Worm (Caenorhabditis elegans): ENCODE data around the gene F13A2.10.
"Not testable (repeated sequence)": the region's sequence is repeated elsewhere in the genome, so short reads cannot be mapped to it uniquely, and the experiment has no call there.

F13A2.10 gene

ce11 chrV:4339479-4339878, 46.6 kb downstream of the F13A2.10 start:
- TF ChIP-seq nhr-77 (tag; optimal IDR thresholded peaks at IDR 0.05), result no peak
- TF ChIP-seq lsy-2 (tag; optimal IDR thresholded peaks at IDR 0.05), result peak in 1 of 2 experiments; percentile 2
- TF ChIP-seq ztf-11 (tag; optimal IDR thresholded peaks at IDR 0.05), result no peak
- TF ChIP-seq elt-2 (tag; optimal IDR thresholded peaks at IDR 0.05), result no peak
- peak; percentile 12 for TF ChIP-seq nhr-47 (tag; optimal IDR thresholded peaks at IDR 0.05)
- TF ChIP-seq efl-1 (optimal IDR thresholded peaks at IDR 0.05), result peak; percentile 81 to 86
- peak; percentile 85 to 98 for TF ChIP-seq efl-1 (GFP tag; optimal IDR thresholded peaks at IDR 0.05 in 1 of 2)
- TF ChIP-seq skn-1 (tag; optimal IDR thresholded peaks at IDR 0.05), result no peak
- no peak for TF ChIP-seq jun-1 (tag; optimal IDR thresholded peaks at IDR 0.05)
- TF ChIP-seq lin-35 (GFP tag; optimal IDR thresholded peaks at IDR 0.05), result peak; percentile 60 to 68
- TF ChIP-seq ceh-88 (GFP tag; IDR thresholded peaks at IDR 0.05), result no peak
- no peak for TF ChIP-seq alr-1 (tag; optimal IDR thresholded peaks at IDR 0.05; ENCODE audit: borderline replicate concordance)
- TF ChIP-seq mep-1 (tag; optimal IDR thresholded peaks at IDR 0.05), result no peak
- no peak for TF ChIP-seq zip-4 (GFP tag; optimal IDR thresholded peaks at IDR 0.05)
- TF ChIP-seq vab-15 (tag; optimal IDR thresholded peaks at IDR 0.05), result no peak
- no peak for TF ChIP-seq ceh-63 (GFP tag; optimal IDR thresholded peaks at IDR 0.05)
- no peak for TF ChIP-seq pqm-1 (tag; optimal IDR thresholded peaks at IDR 0.05)
- no peak for TF ChIP-seq nhr-84 (tag; optimal IDR thresholded peaks at IDR 0.05)
- TF ChIP-seq sptf-1 (tag; optimal IDR thresholded peaks at IDR 0.05), result no peak
- TF ChIP-seq ztf-4 (tag; optimal IDR thresholded peaks at IDR 0.05), result no peak
- no peak for TF ChIP-seq mef-2 (tag; optimal IDR thresholded peaks at IDR 0.05)
- TF ChIP-seq dpl-1 (GFP tag; optimal IDR thresholded peaks at IDR 0.05), result peak; percentile 35 to 80 (median 53)
- TF ChIP-seq rnt-1 (tag; optimal IDR thresholded peaks at IDR 0.05), result no peak
- peak; percentile 3 for TF ChIP-seq nhr-71 (tag; optimal IDR thresholded peaks at IDR 0.05)
- TF ChIP-seq xbp-1 (tag; optimal IDR thresholded peaks at IDR 0.05), result peak; percentile 8
- no peak for TF ChIP-seq mdl-1 (tag; optimal IDR thresholded peaks at IDR 0.05)
- no peak for TF ChIP-seq blmp-1 (tag; optimal IDR thresholded peaks at IDR 0.05)
- TF ChIP-seq fkh-8 (tag; optimal IDR thresholded peaks at IDR 0.05), result no peak
- TF ChIP-seq unc-30 (tag; optimal IDR thresholded peaks at IDR 0.05), result no peak
- no peak for TF ChIP-seq tlp-1 (tag; optimal IDR thresholded peaks at IDR 0.05)
- no peak for TF ChIP-seq tbx-2 (tag; optimal IDR thresholded peaks at IDR 0.05)
- TF ChIP-seq pag-3 (tag; optimal IDR thresholded peaks at IDR 0.05; ENCODE audit: borderline replicate concordance, insufficient read depth), result no peak

- TF ChIP-seq unc-86 (tag; optimal IDR thresholded peaks at IDR 0.05); nhr-237 (tag; optimal IDR thresholded peaks at IDR 0.05); nhr-85 (tag): not testable (repeated sequence)
These were observed 49.6 kb downstream of the F13A2.10 start, which contains the start of gene irld-1 for ce11 chrV:4336462-4336861. irld-1 (plus strand) TSS chrV:4336762.
